Fruit fly (Drosophila melanogaster): ENCODE data around the gene CG7730.
A peak's percentile ranks its signal among the peaks of the same experiment; 100 is the strongest.

The CG7730 gene

DNA sequence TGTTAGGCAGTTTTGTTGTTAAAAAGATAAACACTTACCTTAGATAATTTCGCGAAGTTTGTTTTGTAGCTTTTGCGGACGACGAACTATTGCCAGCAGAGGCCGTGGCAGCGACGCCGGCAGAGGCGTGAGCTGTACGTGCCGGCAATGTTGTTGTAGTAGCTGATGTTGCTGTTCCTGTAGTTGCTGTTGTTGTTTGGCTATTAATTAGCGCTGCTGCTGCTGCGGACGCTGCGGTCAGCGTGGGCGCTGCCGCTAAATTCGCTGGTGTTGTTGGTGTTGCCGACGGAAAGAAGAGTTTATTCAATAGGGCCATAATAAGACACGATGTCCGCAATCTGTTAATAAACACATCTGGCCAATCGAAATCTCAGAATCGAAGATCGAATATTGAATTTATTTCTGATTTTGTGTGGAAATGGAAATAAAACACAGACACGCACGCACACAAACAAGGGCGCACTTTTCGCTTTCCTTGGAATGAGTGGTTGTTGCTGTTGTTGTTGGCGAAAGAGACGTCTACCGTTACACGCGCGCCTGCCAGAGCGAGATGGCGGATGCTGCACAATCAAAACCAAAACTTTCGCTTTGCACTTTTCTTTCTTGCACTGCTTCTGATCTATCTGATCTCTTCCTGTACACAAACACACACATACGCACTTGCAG, 15.8 kb upstream of the CG7730 start:
- TF ChIP-seq rn (GFP tag; IDR thresholded peaks at IDR 0.05) (no peak), Snoo (tag; optimal IDR thresholded peaks at IDR 0.05) (no peak), D1 (tag; optimal IDR thresholded peaks at IDR 0.05) (no peak), CG34367 (tag; optimal IDR thresholded peaks at IDR 0.05) (no peak), fd96Ca (GFP tag; IDR thresholded peaks at IDR 0.05) (no peak), CG9948 (tag; optimal IDR thresholded peaks at IDR 0.05) (no peak), Pif1B (GFP tag; optimal IDR thresholded peaks at IDR 0.05) (no peak), CG8159 (tag; optimal IDR thresholded peaks at IDR 0.05) (no peak), CG15710 (tag; optimal IDR thresholded peaks at IDR 0.05) (no peak), CG8301 (tag; optimal IDR thresholded peaks at IDR 0.05) (peak; percentile 37), CG13204 (GFP tag; optimal IDR thresholded peaks at IDR 0.05) (peak; percentile 61), CG14655 (GFP tag; optimal IDR thresholded peaks at IDR 0.05) (peak; percentile 51), CG4496 (GFP tag; IDR thresholded peaks at IDR 0.05) (peak; percentile 31; the same call in 1 of the 3 replicates), EcR (GFP tag; optimal IDR thresholded peaks at IDR 0.05) (no peak), Pif1A (GFP tag; optimal IDR thresholded peaks at IDR 0.05) (no peak), CG12605 (GFP tag; IDR thresholded peaks at IDR 0.05) (no peak), Ets98B (GFP tag; IDR thresholded peaks at IDR 0.05) (no peak), CG32121 (GFP tag; IDR thresholded peaks at IDR 0.05) (0 out of 2 replicates have a peak, but pooled peaks have one; percentile 10)

dm6 chr3L:17012017-17012719, 15.1 kb upstream of the CG7730 start, which contains the start of gene CG3764:
CG3764 (minus strand) TSS chr3L:17012565.
- no peak for TF ChIP-seq Pif1B (GFP tag; optimal IDR thresholded peaks at IDR 0.05)
- TF ChIP-seq CG15710 (tag; optimal IDR thresholded peaks at IDR 0.05): peak; percentile 59
- TF ChIP-seq CG10348 (GFP tag; IDR thresholded peaks at IDR 0.05): no peak
- peak; percentile 46 for TF ChIP-seq gl (tag; optimal IDR thresholded peaks at IDR 0.05)
- TF ChIP-seq CG4496 (GFP tag; IDR thresholded peaks at IDR 0.05): peak; percentile 36; the same call in 1 of the 3 replicates
- TF ChIP-seq CG13204 (GFP tag; optimal IDR thresholded peaks at IDR 0.05): peak; percentile 50
- no peak for TF ChIP-seq rn (GFP tag; IDR thresholded peaks at IDR 0.05)
- peak; percentile 29; the same call in 1 of the 2 replicates for TF ChIP-seq Ets98B (GFP tag; IDR thresholded peaks at IDR 0.05)
- peak; percentile 53 for TF ChIP-seq Pif1A (GFP tag; optimal IDR thresholded peaks at IDR 0.05)
- no peak for TF ChIP-seq fd96Ca (GFP tag; IDR thresholded peaks at IDR 0.05)
- 0 out of 2 replicates have a peak, but pooled peaks have one; percentile 8 for TF ChIP-seq CG32121 (GFP tag; IDR thresholded peaks at IDR 0.05)
- TF ChIP-seq CG34367 (tag; optimal IDR thresholded peaks at IDR 0.05): peak; percentile 47
- no peak for TF ChIP-seq CG9948 (tag; optimal IDR thresholded peaks at IDR 0.05)
- TF ChIP-seq CG12605 (GFP tag; IDR thresholded peaks at IDR 0.05): 0 out of 2 replicates have a peak, but pooled peaks have one; percentile 7
- peak; percentile 24 for TF ChIP-seq CG17806 (tag; optimal IDR thresholded peaks at IDR 0.05)
- TF ChIP-seq CG8159 (tag; optimal IDR thresholded peaks at IDR 0.05): peak; percentile 49
- TF ChIP-seq CG14655 (GFP tag; optimal IDR thresholded peaks at IDR 0.05): no peak
- TF ChIP-seq EcR (GFP tag; optimal IDR thresholded peaks at IDR 0.05): peak; percentile 53
- TF ChIP-seq CG8301 (tag; optimal IDR thresholded peaks at IDR 0.05): no peak
- TF ChIP-seq Snoo (tag; optimal IDR thresholded peaks at IDR 0.05): peak; percentile 69
- TF ChIP-seq D1 (tag; optimal IDR thresholded peaks at IDR 0.05): no peak

DNA sequence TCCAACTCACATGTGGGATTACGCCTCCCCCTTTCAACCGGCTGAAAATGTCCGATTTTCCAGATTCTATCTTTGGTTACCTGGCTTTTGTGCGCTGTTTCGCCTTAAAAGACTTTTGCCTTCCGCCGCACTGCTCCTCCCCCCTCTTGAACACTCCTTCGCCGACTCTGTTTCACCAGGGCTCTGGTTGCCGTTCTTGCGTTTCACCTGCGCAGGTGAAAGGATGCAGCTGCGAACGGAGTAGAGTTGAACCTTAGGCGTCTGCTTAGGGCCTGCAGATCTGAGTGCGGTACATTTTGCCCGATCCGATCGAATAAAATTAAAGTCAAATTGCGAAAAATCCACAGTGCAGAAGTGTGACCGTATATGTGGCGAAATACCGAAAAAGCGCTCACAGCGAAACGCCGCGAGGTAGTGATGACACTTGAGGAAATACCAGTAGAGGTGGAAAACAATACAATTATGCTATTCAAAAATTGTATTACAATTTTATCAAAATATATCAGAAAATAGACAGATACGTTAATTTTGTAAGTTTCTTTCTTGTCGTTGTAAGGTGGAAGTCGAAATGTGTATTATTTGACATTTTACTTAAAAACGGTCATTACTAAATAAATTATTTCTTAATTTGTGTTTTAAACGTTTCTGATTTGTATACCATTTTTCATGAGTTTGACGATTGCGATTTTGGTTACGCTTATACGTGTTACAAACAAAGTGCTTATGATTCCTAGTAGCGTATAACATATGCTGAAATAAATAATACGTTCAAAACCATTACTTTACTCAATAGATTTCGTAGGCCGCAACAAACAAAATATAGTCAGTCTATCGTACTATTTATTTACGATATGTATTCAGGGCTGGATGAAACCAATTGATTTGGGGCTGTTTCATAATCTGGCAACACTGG, 11.4 kb upstream of the CG7730 start, which contains the start of the genes CG6664 and CG7728:
Gene CG6664, minus strand, starts transcription at position 518 of the 913 bp plus-strand sequence.
Gene CG7728, plus strand, starts transcription at position 874 of the 913 bp plus-strand sequence.
- no peak for TF ChIP-seq gl (tag; optimal IDR thresholded peaks at IDR 0.05)
- peak; percentile 23; the same call in 1 of the 2 replicates for TF ChIP-seq Ets98B (GFP tag; IDR thresholded peaks at IDR 0.05)
- TF ChIP-seq CG9948 (tag; optimal IDR thresholded peaks at IDR 0.05): peak; percentile 15
- TF ChIP-seq fd96Ca (GFP tag; IDR thresholded peaks at IDR 0.05): peak; percentile 37; the same call in 1 of the 3 replicates
- peak; percentile 4 for TF ChIP-seq CG34367 (tag; optimal IDR thresholded peaks at IDR 0.05)
- TF ChIP-seq CG10348 (GFP tag; IDR thresholded peaks at IDR 0.05): no peak
- TF ChIP-seq rn (GFP tag; IDR thresholded peaks at IDR 0.05): no peak
- peak; percentile 25 for TF ChIP-seq CG17806 (tag; optimal IDR thresholded peaks at IDR 0.05)
- no peak for TF ChIP-seq Pif1B (GFP tag; optimal IDR thresholded peaks at IDR 0.05)
- TF ChIP-seq CG14655 (GFP tag; optimal IDR thresholded peaks at IDR 0.05): no peak
- peak; percentile 63 for TF ChIP-seq CG8159 (tag; optimal IDR thresholded peaks at IDR 0.05)
- no peak for TF ChIP-seq Pif1A (GFP tag; optimal IDR thresholded peaks at IDR 0.05)
- TF ChIP-seq CG13204 (GFP tag; optimal IDR thresholded peaks at IDR 0.05): no peak
- no peak for TF ChIP-seq CG8301 (tag; optimal IDR thresholded peaks at IDR 0.05)
- TF ChIP-seq D1 (tag; optimal IDR thresholded peaks at IDR 0.05): no peak
- TF ChIP-seq Snoo (tag; optimal IDR thresholded peaks at IDR 0.05): no peak
- peak; percentile 44 for TF ChIP-seq CG15710 (tag; optimal IDR thresholded peaks at IDR 0.05)
- TF ChIP-seq CG4496 (GFP tag; IDR thresholded peaks at IDR 0.05): peak; percentile 57; the same call in 1 of the 3 replicates
- no peak for TF ChIP-seq CG12605 (GFP tag; IDR thresholded peaks at IDR 0.05)
- no peak for TF ChIP-seq EcR (GFP tag; optimal IDR thresholded peaks at IDR 0.05)
- no peak for TF ChIP-seq CG32121 (GFP tag; IDR thresholded peaks at IDR 0.05)

- no peak for TF ChIP-seq gl (tag; optimal IDR thresholded peaks at IDR 0.05)
- no peak for TF ChIP-seq CG8159 (tag; optimal IDR thresholded peaks at IDR 0.05)
- TF ChIP-seq CG15710 (tag; optimal IDR thresholded peaks at IDR 0.05): no peak
- TF ChIP-seq CG10348 (GFP tag; IDR thresholded peaks at IDR 0.05): no peak
- TF ChIP-seq Pif1B (GFP tag; optimal IDR thresholded peaks at IDR 0.05): no peak
- TF ChIP-seq D1 (tag; optimal IDR thresholded peaks at IDR 0.05): no peak
- TF ChIP-seq CG4496 (GFP tag; IDR thresholded peaks at IDR 0.05): no peak
- no peak for TF ChIP-seq Snoo (tag; optimal IDR thresholded peaks at IDR 0.05)
- TF ChIP-seq Ets98B (GFP tag; IDR thresholded peaks at IDR 0.05): no peak
- no peak for TF ChIP-seq fd96Ca (GFP tag; IDR thresholded peaks at IDR 0.05)
- no peak for TF ChIP-seq CG34367 (tag; optimal IDR thresholded peaks at IDR 0.05)
- TF ChIP-seq CG32121 (GFP tag; IDR thresholded peaks at IDR 0.05): no peak
Measured at dm6 chr3L:17016576-17016917, 10.8 kb upstream of the CG7730 start.
